Worm (Caenorhabditis elegans): ENCODE data around the gene cit-1.1.
A peak's percentile ranks its signal among the peaks of the same experiment; 100 is the strongest.

Gene cit-1.1

ce11 chrIII:8029487-8029886 is 19.9 kb upstream of the cit-1.1 start, which contains the start of gene F44B9.8:
TSS of gene F44B9.8 (minus strand) at chrIII:8029649.
- TF ChIP-seq egl-5 (tag; optimal IDR thresholded peaks at IDR 0.05) (no peak), jun-1 (tag; optimal IDR thresholded peaks at IDR 0.05) (no peak), pha-4 (tag; optimal IDR thresholded peaks at IDR 0.05) (peak; percentile 92), sea-2 (GFP tag; optimal IDR thresholded peaks at IDR 0.05) (no peak), R02D3.7 (tag; optimal IDR thresholded peaks at IDR 0.05) (peak; percentile 17), daf-12 (tag; optimal IDR thresholded peaks at IDR 0.05) (no peak), nhr-43 (tag; optimal IDR thresholded peaks at IDR 0.05; ENCODE audit: poor library complexity, severe bottlenecking) (peak; percentile 62), lin-39 (tag; optimal IDR thresholded peaks at IDR 0.05) (peak; percentile 37), mdl-1 (tag; optimal IDR thresholded peaks at IDR 0.05) (no peak), hmg-11 (tag; optimal IDR thresholded peaks at IDR 0.05) (peak; percentile 32), nfya-1 (tag; optimal IDR thresholded peaks at IDR 0.05; ENCODE audit: insufficient read depth) (peak; percentile 79), unc-39 (tag; optimal IDR thresholded peaks at IDR 0.05) (no peak), skn-1 (tag; optimal IDR thresholded peaks at IDR 0.05) (no peak), ceh-28 (tag; optimal IDR thresholded peaks at IDR 0.05) (no peak), aly-2 (tag; optimal IDR thresholded peaks at IDR 0.05) (no peak), nhr-25 (tag; optimal IDR thresholded peaks at IDR 0.05) (peak; percentile 73), ztf-4 (tag; optimal IDR thresholded peaks at IDR 0.05) (no peak), tbx-2 (tag; optimal IDR thresholded peaks at IDR 0.05) (no peak), nhr-28 (tag; optimal IDR thresholded peaks at IDR 0.05) (no peak), egl-27 (tag; optimal IDR thresholded peaks at IDR 0.05) (no peak), nhr-11 (tag; optimal IDR thresholded peaks at IDR 0.05) (no peak), elt-1 (tag; optimal IDR thresholded peaks at IDR 0.05) (no peak), nhr-76 (tag; optimal IDR thresholded peaks at IDR 0.05) (no peak), ceh-16 (tag; optimal IDR thresholded peaks at IDR 0.05) (no peak), elt-3 (tag; optimal IDR thresholded peaks at IDR 0.05) (no peak), zag-1 (tag; optimal IDR thresholded peaks at IDR 0.05) (no peak), mml-1 (tag; optimal IDR thresholded peaks at IDR 0.05) (no peak), lsy-12 (tag; optimal IDR thresholded peaks at IDR 0.05) (peak; percentile 21), lin-15B (tag; optimal IDR thresholded peaks at IDR 0.05) (peak; percentile 87), ama-1 (optimal IDR thresholded peaks at IDR 0.05) (peak; percentile 22), nhr-237 (tag; optimal IDR thresholded peaks at IDR 0.05) (no peak), fkh-2 (tag; optimal IDR thresholded peaks at IDR 0.05) (no peak), nhr-12 (tag; optimal IDR thresholded peaks at IDR 0.05) (no peak), pqm-1 (tag; optimal IDR thresholded peaks at IDR 0.05) (no peak), nhr-23 (tag; optimal IDR thresholded peaks at IDR 0.05) (peak; percentile 82), snpc-4 (tag; optimal IDR thresholded peaks at IDR 0.05) (peak; percentile 55), ceh-82 (tag; optimal IDR thresholded peaks at IDR 0.05) (no peak), ceh-9 (tag; optimal IDR thresholded peaks at IDR 0.05) (no peak), ztf-11 (tag; optimal IDR thresholded peaks at IDR 0.05) (no peak), elt-2 (tag; optimal IDR thresholded peaks at IDR 0.05) (peak; percentile 23)

- TF ChIP-seq nhr-43 (tag; optimal IDR thresholded peaks at IDR 0.05; ENCODE audit: poor library complexity, severe bottlenecking) (no peak), nhr-77 (tag; optimal IDR thresholded peaks at IDR 0.05) (no peak), R02D3.7 (tag; optimal IDR thresholded peaks at IDR 0.05) (no peak), daf-12 (tag; optimal IDR thresholded peaks at IDR 0.05) (no peak), hmg-11 (tag; optimal IDR thresholded peaks at IDR 0.05) (no peak), ztf-11 (tag; optimal IDR thresholded peaks at IDR 0.05) (no peak), skn-1 (tag; optimal IDR thresholded peaks at IDR 0.05) (no peak), ceh-28 (tag; optimal IDR thresholded peaks at IDR 0.05) (no peak)
Observed at ce11 chrIII:8027942-8028341, 18.3 kb upstream of the cit-1.1 start, which contains the start of gene mdt-30. TSS of gene mdt-30 (minus strand) at chrIII:8028042.

ce11 chrIII:8022077-8022476 is 12.5 kb upstream of the cit-1.1 start, which contains the start of gene F44B9.2:
TSS of gene F44B9.2 (plus strand) at chrIII:8022463.
- TF ChIP-seq ceh-16 (tag; optimal IDR thresholded peaks at IDR 0.05) (no peak), nfya-1 (tag; optimal IDR thresholded peaks at IDR 0.05; ENCODE audit: insufficient read depth) (no peak), ceh-28 (tag; optimal IDR thresholded peaks at IDR 0.05) (no peak), unc-62 (GFP tag; optimal IDR thresholded peaks at IDR 0.05) (no peak)

All from whole organism, L3 larva.